Worm (Caenorhabditis elegans) whole organism, L1 larva: ENCODE results near the gene T28F3.11.

ENCODE experiments used
- ceh-82 ChIP-seq, 3 experiments: fragments of 150-350 bp in 1 of 3; sonication (generic microtip) in 2 of 3; optimal IDR thresholded peaks; 2 replicates each; lab custom pipeline; 2014 to 2017; ENCODE audit warnings: missing biosample characterization in 3 of 3, missing genetic modification characterization in 3 of 3
- lin-35 ChIP-seq, 2 experiments: fragments of 150-350 bp; optimal IDR thresholded peaks; 2 replicates each; lab custom pipeline; 2014; ENCODE audit warnings: missing biosample characterization in 2 of 2, missing genetic modification characterization in 2 of 2, missing genetic modification reagents in 2 of 2
- nhr-76 ChIP-seq: sonication (generic microtip); optimal IDR thresholded peaks from 2 replicates; lab custom pipeline; 2017; ENCODE audit warnings: missing biosample characterization, missing genetic modification characterization
- unc-62 ChIP-seq: fragments of 150-350 bp; optimal IDR thresholded peaks from 2 replicates; lab custom pipeline; 2014; ENCODE audit warnings: missing biosample characterization, missing genetic modification reagents, missing genetic modification characterization
- unc-86 ChIP-seq: sonication (generic microtip); optimal IDR thresholded peaks from 2 replicates; lab custom pipeline; 2016; ENCODE audit warnings: missing genetic modification characterization, missing compliant biosample characterization

DNA sequence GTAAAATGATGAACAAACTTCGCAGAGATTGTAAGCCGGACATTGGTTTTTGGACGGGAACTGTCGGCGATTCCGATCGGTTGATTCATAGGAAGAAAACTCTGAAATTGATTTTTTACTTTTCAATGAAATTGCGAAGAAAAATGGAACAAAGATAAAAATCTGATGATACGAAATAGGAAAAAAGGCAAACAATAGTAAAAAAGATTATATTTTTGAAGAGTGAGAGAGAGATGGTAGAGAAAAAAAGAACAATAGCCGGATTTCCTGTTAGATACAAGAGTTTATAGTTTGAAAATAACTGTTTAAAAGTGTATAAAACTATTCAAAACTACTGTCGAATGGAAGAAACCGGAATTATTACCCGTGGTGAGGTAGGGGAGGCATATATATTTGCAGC lies 7.4 kb downstream of the T28F3.11 start, which contains the start of gene nra-1:
- TF ChIP-seq unc-62 (GFP tag; lab: Kevin White, UChicago) (no peak), lin-35 (GFP tag; optimal IDR thresholded peaks at IDR 0.05; lab: Kevin White, UChicago) (no peak), ceh-82 (tag; optimal IDR thresholded peaks at IDR 0.05; lab: Kevin White, UChicago) (no peak), nhr-76 (no peak), unc-86 (tag; lab: Kevin White, UChicago) (no peak)
